Worm (Caenorhabditis elegans): ENCODE measurements around the gene ztf-13.

DNA sequence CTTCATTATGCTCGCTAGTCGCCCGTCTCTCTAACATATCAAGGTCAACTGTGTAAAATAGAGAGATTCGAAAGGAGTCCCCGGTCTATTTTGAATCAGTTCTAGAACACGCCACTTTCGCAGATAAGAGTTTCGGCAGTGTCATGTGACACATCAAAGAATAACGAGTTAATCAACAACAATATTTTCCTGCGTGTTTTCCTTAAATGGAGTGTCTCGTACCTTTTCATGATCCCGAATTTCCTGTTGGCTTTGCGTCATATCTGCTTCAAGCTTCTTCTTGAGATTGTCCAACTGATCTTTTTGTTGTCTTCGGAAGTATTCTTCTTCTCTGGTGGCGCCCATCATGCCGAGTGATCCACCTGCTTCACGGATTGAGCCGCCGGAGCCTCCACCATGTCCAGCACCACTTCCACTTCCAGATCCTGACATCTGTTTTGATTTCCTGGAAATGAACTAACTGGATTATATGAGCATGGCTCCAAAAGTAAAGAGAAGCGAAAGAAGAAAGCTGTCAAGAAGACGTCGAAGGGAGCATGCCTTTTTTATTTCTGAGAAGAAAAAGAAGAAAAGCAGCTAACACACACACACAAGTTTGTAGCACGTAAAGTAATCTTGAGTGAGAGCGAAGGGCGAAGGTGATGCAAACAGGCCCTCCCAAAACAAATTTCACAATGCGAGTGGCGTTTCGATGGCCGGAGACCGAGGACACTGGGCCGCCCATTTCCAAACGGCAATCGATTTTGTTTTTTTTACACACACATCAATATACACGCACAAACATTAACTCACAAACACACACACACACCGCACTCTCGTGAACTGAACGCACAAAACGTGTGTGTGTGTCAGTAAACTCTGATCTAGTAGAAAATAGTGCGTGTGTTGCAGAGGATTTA is 13.4 kb upstream of the ztf-13 start:
- TF ChIP-seq fos-1 (tag; optimal IDR thresholded peaks at IDR 0.05) (peak; percentile 3), tbx-2 (tag; optimal IDR thresholded peaks at IDR 0.05) (no peak), unc-62 (GFP tag; optimal IDR thresholded peaks at IDR 0.05) (no peak), blmp-1 (tag; optimal IDR thresholded peaks at IDR 0.05) (no peak), mdl-1 (tag; optimal IDR thresholded peaks at IDR 0.05) (peak in 1 of 2 experiments; percentile 55), sptf-1 (tag; optimal IDR thresholded peaks at IDR 0.05) (no peak), nhr-237 (tag; optimal IDR thresholded peaks at IDR 0.05) (no peak), nhr-28 (tag; optimal IDR thresholded peaks at IDR 0.05) (no peak), ceh-63 (GFP tag; optimal IDR thresholded peaks at IDR 0.05) (peak; percentile 48), fkh-10 (GFP tag; optimal IDR thresholded peaks at IDR 0.05) (no peak), nhr-85 (tag) (peak; percentile 89), elt-3 (tag; optimal IDR thresholded peaks at IDR 0.05) (peak in 5 of 6 experiments; percentile 59 to 88 (median 74)), skn-1 (tag; optimal IDR thresholded peaks at IDR 0.05) (peak; percentile 11), zip-4 (GFP tag; optimal IDR thresholded peaks at IDR 0.05) (no peak)
